Fruit fly (Drosophila melanogaster) Kc167 (cell line): ENCODE data around the gene Prosalpha2.

Source experiments
- Myc ChIP-seq: fragments of >200 bp; optimal IDR thresholded peaks from 2 replicates; lab custom pipeline; 2017; ENCODE audit warnings: missing external identifiers
- Sin3A ChIP-seq: fragments of >200 bp; optimal IDR thresholded peaks from 2 replicates; lab custom pipeline; 2018; ENCODE audit warnings: missing external identifiers
- h ChIP-seq: fragments of >200 bp; optimal IDR thresholded peaks from 3 replicates; lab custom pipeline; 2018; ENCODE audit warnings: missing external identifiers
- insv ChIP-seq: fragments of >200 bp; optimal IDR thresholded peaks from 3 replicates; lab custom pipeline; 2018; ENCODE audit warnings: missing external identifiers
- psq ChIP-seq: fragments of >200 bp; optimal IDR thresholded peaks from 2 replicates; lab custom pipeline; 2017; ENCODE audit warnings: missing external identifiers
- ttk ChIP-seq: sonication (Bioruptor generic); optimal IDR thresholded peaks from 2 replicates; lab custom pipeline; 2017; ENCODE audit warnings: missing external identifiers

Prosalpha2 gene

DNA sequence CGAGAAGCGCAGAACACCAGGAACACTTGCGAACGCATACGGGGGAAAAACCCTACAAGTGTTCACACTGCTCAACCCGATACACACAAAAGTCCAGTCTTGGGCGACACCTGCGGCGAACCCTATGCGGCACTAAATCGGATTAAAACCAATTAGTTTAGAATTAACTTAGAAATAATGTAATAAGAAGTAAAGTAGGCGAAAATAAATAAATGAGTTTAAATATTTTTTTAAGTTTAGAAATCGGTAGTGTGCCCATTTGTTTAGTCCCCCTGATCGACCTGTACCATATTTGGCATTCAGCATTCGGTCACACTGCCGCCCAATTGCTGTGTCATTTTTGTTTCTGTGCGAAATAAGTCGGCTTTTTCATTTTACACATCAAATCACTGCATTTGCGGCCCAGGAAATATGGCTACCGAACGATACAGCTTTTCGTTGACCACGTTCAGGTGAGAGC is at the start of gene Prosalpha2:
Gene Prosalpha2, plus strand, starts transcription at position 292 of the 460 bp plus-strand sequence.
- TF ChIP-seq Sin3A (no peak), psq (lab: Kevin White, UChicago) (no peak), Myc (no peak), h (lab: Kevin White, UChicago) (no peak), insv (no peak), ttk (lab: Kevin White, UChicago) (no peak)

dm6 chr3R:12382563-12382962 is 48.6 kb upstream of the Prosalpha2 start, which contains the start of gene CG10035:
CG10035 (minus strand) TSS chr3R:12382691.
- TF ChIP-seq Sin3A: no peak
- TF ChIP-seq Myc: no peak
- no peak for TF ChIP-seq ttk (lab: Kevin White, UChicago)
- no peak for TF ChIP-seq insv
- no peak for TF ChIP-seq h (lab: Kevin White, UChicago)
- no peak for TF ChIP-seq psq (lab: Kevin White, UChicago)

DNA sequence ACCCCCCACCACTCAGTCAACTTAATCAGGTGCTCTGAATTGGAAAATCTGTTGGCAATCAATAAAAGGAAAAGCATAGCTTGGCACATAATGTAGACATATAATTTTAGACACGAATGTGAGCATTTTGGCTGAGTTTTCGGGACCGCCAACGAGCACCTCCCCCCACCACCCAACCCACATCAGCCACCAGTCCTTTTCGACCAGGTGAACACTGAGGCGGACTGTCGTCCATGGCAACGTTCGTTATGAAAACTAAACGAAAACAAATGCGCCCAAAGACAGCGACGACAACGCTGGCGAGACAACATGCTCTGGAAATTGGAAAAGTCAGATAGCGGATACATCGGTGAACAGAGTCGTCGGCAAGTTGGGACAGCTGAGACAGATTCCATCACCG is 48.1 kb upstream of the Prosalpha2 start, which contains the start of gene GstD11:
Gene GstD11, plus strand, starts transcription at position 301 of the 400 bp plus-strand sequence.
- TF ChIP-seq Myc (no peak), psq (lab: Kevin White, UChicago) (no peak), Sin3A (no peak), h (lab: Kevin White, UChicago) (no peak), insv (no peak), ttk (lab: Kevin White, UChicago) (no peak)

DNA sequence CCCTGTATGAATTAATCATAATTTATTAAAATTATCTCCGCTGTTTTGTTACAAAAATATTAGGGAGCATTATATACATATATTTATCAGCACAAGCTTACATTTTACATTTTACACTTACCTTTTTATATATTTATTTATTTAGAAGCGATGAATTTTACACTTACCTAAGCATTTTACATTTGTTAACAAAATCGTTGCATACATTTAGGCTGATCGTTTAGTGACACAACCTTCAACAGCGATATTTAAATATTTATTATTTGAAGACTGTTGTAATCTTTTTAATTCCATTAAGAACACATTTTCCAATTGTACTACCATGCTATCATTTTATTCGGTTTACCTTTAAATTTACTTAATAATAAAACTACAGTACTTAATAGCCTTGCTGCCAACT is 47.3 kb upstream of the Prosalpha2 start:
- TF ChIP-seq insv (no peak), Sin3A (no peak), Myc (no peak)

- TF ChIP-seq h (lab: Kevin White, UChicago) (no peak), Myc (no peak), ttk (lab: Kevin White, UChicago) (no peak), insv (no peak), Sin3A (no peak)
Measured at dm6 chr3R:12384274-12384673, 46.8 kb upstream of the Prosalpha2 start.

DNA sequence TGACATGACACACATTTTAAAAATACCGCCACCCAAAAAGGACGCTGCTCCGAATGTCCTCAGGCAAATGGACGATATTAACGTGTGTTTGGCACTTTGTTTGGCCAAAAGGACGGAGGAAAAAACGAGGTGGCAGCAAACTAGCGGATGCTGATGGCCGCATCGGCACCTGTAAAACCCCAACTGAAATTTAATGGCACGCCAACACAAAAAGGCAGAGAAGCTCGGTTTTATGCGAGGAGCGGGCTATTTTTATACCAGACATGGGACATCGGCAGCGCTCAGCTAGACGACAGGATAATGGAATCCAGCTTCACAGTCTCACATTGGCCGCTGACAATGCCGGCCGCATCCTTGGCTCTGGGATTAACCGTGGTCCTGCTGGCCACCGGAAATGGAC is 45.2 kb upstream of the Prosalpha2 start, which contains the start of gene Sol1:
Gene Sol1, plus strand, starts transcription at position 301 of the 400 bp plus-strand sequence.
- TF ChIP-seq insv (no peak), Myc (no peak), Sin3A (no peak), ttk (lab: Kevin White, UChicago) (no peak), psq (lab: Kevin White, UChicago) (no peak), h (lab: Kevin White, UChicago) (no peak)

DNA sequence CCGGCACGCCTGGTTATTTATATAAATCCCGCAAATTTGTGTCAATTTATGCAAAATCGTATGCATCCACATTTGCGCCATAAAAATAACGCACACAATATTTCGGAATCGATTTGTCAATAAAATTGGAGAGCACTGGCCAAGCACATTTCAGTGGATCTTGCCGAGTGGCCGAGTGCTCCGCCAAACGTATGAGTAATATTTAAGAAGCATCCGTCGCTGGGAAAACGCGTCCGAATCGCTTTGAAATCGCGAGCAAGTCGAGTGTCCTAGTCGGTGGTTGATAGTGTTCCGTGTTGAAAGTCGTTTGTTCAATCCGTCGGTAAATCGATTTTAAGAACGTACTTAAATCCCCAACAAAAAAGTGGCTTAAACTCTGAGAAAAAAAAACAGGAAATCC is 44.2 kb upstream of the Prosalpha2 start, which contains the start of gene CG33098:
Gene CG33098, plus strand, starts transcription at position 224 of the 400 bp plus-strand sequence.
- no peak for TF ChIP-seq Sin3A
- no peak for TF ChIP-seq insv
- TF ChIP-seq ttk (lab: Kevin White, UChicago): no peak
- TF ChIP-seq h (lab: Kevin White, UChicago): no peak
- no peak for TF ChIP-seq Myc
- no peak for TF ChIP-seq psq (lab: Kevin White, UChicago)

DNA sequence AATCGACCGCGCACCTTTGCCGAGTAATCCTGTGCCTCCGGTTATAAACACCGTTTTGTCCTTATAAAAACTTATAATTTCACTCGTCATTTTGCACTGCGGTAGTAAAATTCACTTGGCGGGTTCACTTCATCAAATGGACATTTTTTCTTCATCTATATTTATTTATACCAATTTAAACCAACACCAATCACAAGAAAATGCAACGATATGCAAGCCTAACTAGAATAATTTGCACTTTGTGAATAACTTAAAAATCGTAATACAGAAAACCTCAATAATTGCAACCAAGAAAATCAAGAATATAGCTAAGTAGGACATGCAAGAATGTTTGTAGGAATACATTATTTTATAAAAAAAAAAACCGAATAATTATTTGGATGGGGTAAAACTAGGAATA is 35.2 kb upstream of the Prosalpha2 start, which contains the start of the genes CG10096 and CG10097:
Gene CG10096, minus strand, starts transcription at position 101 of the 400 bp plus-strand sequence.
Gene CG10097, minus strand, starts transcription at position 101 of the 400 bp plus-strand sequence.
- TF ChIP-seq ttk (lab: Kevin White, UChicago) (no peak), Sin3A (no peak), Myc (no peak), psq (lab: Kevin White, UChicago) (no peak), insv (no peak), h (lab: Kevin White, UChicago) (no peak)

- TF ChIP-seq ttk (lab: Kevin White, UChicago) (no peak), Myc (no peak), Sin3A (no peak), insv (no peak), psq (lab: Kevin White, UChicago) (no peak), h (lab: Kevin White, UChicago) (no peak)
Measured at dm6 chr3R:12398054-12398453, 33.1 kb upstream of the Prosalpha2 start.

dm6 chr3R:12398620-12399247 is 32.4 kb upstream of the Prosalpha2 start, which contains the start of gene Cyp9f3:
Cyp9f3 (minus strand) TSS chr3R:12398929.
- TF ChIP-seq Myc (no peak), insv (no peak), Sin3A (no peak), ttk (lab: Kevin White, UChicago) (no peak), psq (lab: Kevin White, UChicago) (no peak), h (lab: Kevin White, UChicago) (no peak)

dm6 chr3R:12401672-12402296 is 29.3 kb upstream of the Prosalpha2 start, which contains the start of gene DNAlig3:
DNAlig3 (minus strand) TSS chr3R:12401839.
- TF ChIP-seq insv: peak; percentile 84
- no peak for TF ChIP-seq psq (lab: Kevin White, UChicago)

DNA sequence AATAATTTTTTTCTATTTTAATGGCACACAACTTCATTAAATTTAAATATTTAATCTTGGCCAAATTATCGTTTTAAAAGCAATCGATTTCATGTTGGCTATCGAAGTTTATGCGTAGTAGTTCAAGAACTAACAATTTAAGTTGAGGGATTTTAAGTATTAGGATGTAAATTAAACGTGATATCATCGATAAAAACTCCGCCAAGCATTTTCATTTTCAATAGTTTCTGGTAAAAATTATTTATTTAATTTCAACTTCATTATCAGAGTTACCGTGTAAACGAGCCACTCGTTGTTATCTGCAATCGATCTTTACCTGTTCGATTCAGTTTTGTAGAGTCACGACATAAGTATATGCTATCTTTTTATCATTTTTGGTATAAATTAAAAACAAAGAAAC is 28.2 kb upstream of the Prosalpha2 start:
- no peak for TF ChIP-seq Sin3A
- TF ChIP-seq ttk (lab: Kevin White, UChicago): no peak
- no peak for TF ChIP-seq insv
- TF ChIP-seq Myc: no peak
- TF ChIP-seq psq (lab: Kevin White, UChicago): no peak
- TF ChIP-seq h (lab: Kevin White, UChicago): no peak

dm6 chr3R:12405134-12405533 is 26.0 kb upstream of the Prosalpha2 start:
- TF ChIP-seq insv (no peak), Sin3A (no peak), ttk (lab: Kevin White, UChicago) (no peak), h (lab: Kevin White, UChicago) (no peak), Myc (no peak), psq (lab: Kevin White, UChicago) (no peak)
